Fruit fly (Drosophila melanogaster) whole organism, embryonic: ENCODE results near the gene Oatp33Eb.

ENCODE experiments used
- B-H2 ChIP-seq: fragments of 200-800 bp; sonication (Bioruptor generic); optimal IDR thresholded peaks from 2 replicates; lab custom pipeline; 2018; ENCODE audit warnings: missing biosample characterization, mild to moderate bottlenecking, missing genetic modification characterization
- CG11247 ChIP-seq: fragments of 200-800 bp; sonication (Bioruptor generic); IDR thresholded peaks from 2 replicates; pipeline ENCODE4 v1.3.6; 2022; ENCODE audit warnings: missing biosample characterization, missing genetic modification characterization
- CG12071 ChIP-seq: fragments of 200-800 bp; sonication (Bioruptor generic); optimal IDR thresholded peaks from 3 replicates; lab custom pipeline; 2018; ENCODE audit warnings: missing biosample characterization, mild to moderate bottlenecking, missing genetic modification characterization
- CG12104 ChIP-seq: fragments of 200-800 bp; sonication (Bioruptor generic); optimal IDR thresholded peaks from 3 replicates; lab custom pipeline; 2016; ENCODE audit warnings: missing biosample characterization, missing genetic modification characterization
- CG12299 ChIP-seq: fragments of 200-800 bp; sonication (Bioruptor generic); optimal IDR thresholded peaks from 2 replicates; lab custom pipeline; 2018; ENCODE audit warnings: missing biosample characterization, mild to moderate bottlenecking, missing genetic modification characterization
- CG15073 ChIP-seq: fragments of 200-800 bp; sonication (Bioruptor generic); optimal IDR thresholded peaks from 2 replicates; lab custom pipeline; 2016; ENCODE audit warnings: missing biosample characterization, missing genetic modification characterization
- CG18011 ChIP-seq: fragments of 200-800 bp; sonication (Bioruptor generic); optimal IDR thresholded peaks from 2 replicates; lab custom pipeline; 2017; ENCODE audit warnings: missing biosample characterization, missing genetic modification characterization, mild to moderate bottlenecking, moderate library complexity, missing genotype
- CG31388 ChIP-seq: fragments of 200-800 bp; sonication (Bioruptor generic); optimal IDR thresholded peaks from 2 replicates; lab custom pipeline; 2016; ENCODE audit warnings: missing biosample characterization, missing genetic modification characterization
- CG32767 ChIP-seq: fragments of 200-800 bp; sonication (Bioruptor generic); IDR thresholded peaks from 2 replicates; pipeline ENCODE4 v1.3.6; 2022; ENCODE audit warnings: missing biosample characterization, missing genetic modification characterization
- CG5180 ChIP-seq: fragments of 200-800 bp; sonication (Bioruptor generic); optimal IDR thresholded peaks from 3 replicates; lab custom pipeline; 2017; ENCODE audit warnings: missing biosample characterization, missing genetic modification characterization, mild to moderate bottlenecking, moderate library complexity, missing genetic modification reagents
- CG7372 ChIP-seq: fragments of 200-800 bp; sonication (Bioruptor generic); IDR thresholded peaks from 2 replicates; pipeline ENCODE4 v1.3.6; 2022; ENCODE audit warnings: missing biosample characterization, missing genetic modification characterization
- CG7839 ChIP-seq: fragments of 200-800 bp; sonication (Bioruptor generic); optimal IDR thresholded peaks from 3 replicates; lab custom pipeline; 2018; ENCODE audit warnings: missing biosample characterization, mild to moderate bottlenecking, missing genetic modification characterization, moderate library complexity
- CG8089 ChIP-seq: fragments of 200-800 bp; sonication (Bioruptor generic); optimal IDR thresholded peaks from 3 replicates; lab custom pipeline; 2016; ENCODE audit warnings: missing biosample characterization, missing genetic modification characterization
- CG8388 ChIP-seq: fragments of 200-800 bp; sonication (Bioruptor generic); optimal IDR thresholded peaks from 2 replicates; lab custom pipeline; 2019; ENCODE audit warnings: missing biosample characterization, mild to moderate bottlenecking, missing genetic modification characterization, moderate library complexity
- D19A ChIP-seq: fragments of 200-800 bp; optimal IDR thresholded peaks from 3 replicates; lab custom pipeline; 2019; ENCODE audit warnings: missing biosample characterization, mild to moderate bottlenecking, missing genetic modification characterization, moderate library complexity
- Dek ChIP-seq: fragments of 200-800 bp; sonication (Bioruptor generic); optimal IDR thresholded peaks from 3 replicates; lab custom pipeline; 2019; ENCODE audit warnings: missing biosample characterization, mild to moderate bottlenecking, missing genetic modification characterization, moderate library complexity
- Eip74EF ChIP-seq, 2 experiments: fragments of 200-800 bp in 1 of 2; fragments of >200 bp in 1 of 2; sonication (Bioruptor generic) in 1 of 2; optimal IDR thresholded peaks; 2 replicates each; lab custom pipeline; 2017 to 2019; ENCODE audit warnings: missing biosample characterization in 2 of 2, missing genetic modification characterization in 2 of 2, mild to moderate bottlenecking in 1 of 2, moderate library complexity in 1 of 2
- Ets97D ChIP-seq: fragments of 200-800 bp; sonication (Bioruptor generic); optimal IDR thresholded peaks from 3 replicates; lab custom pipeline; 2016; ENCODE audit warnings: missing biosample characterization, missing genetic modification characterization
- Fer1 ChIP-seq: fragments of 200-800 bp; sonication (Bioruptor generic); optimal IDR thresholded peaks from 2 replicates; lab custom pipeline; 2017; ENCODE audit warnings: missing biosample characterization, mild to moderate bottlenecking, missing genetic modification characterization
- Gug ChIP-seq: fragments of 200-800 bp; sonication (Bioruptor generic); IDR thresholded peaks from 4 replicates; pipeline ENCODE4 v1.3.6; 2022; ENCODE audit warnings: missing biosample characterization, missing genetic modification characterization
- Hr39 ChIP-seq: fragments of >200 bp; optimal IDR thresholded peaks from 2 replicates; lab custom pipeline; 2017
- NfI ChIP-seq: fragments of 200-800 bp; sonication (Bioruptor generic); optimal IDR thresholded peaks from 3 replicates; lab custom pipeline; 2018; ENCODE audit warnings: missing biosample characterization, mild to moderate bottlenecking, missing genetic modification characterization, moderate library complexity
- Pdp1 ChIP-seq, 2 experiments: fragments of 200-800 bp; sonication (Bioruptor generic); optimal IDR thresholded peaks; 3 replicates each; lab custom pipeline; 2016; ENCODE audit warnings: missing biosample characterization in 2 of 2, missing genetic modification characterization in 2 of 2, mild to moderate bottlenecking in 1 of 2, moderate library complexity in 1 of 2
- Side ChIP-seq: fragments of 200-800 bp; sonication (Bioruptor generic); optimal IDR thresholded peaks from 2 replicates; lab custom pipeline; 2016; ENCODE audit warnings: missing biosample characterization, missing genetic modification characterization
- Trl ChIP-seq, 3 experiments: fragments of >200 bp in 2 of 3; fragments of 200-800 bp in 1 of 3; sonication (Bioruptor generic) in 1 of 3; optimal IDR thresholded peaks; 2 replicates in 1 of 3; 3 replicates in 2 of 3; lab custom pipeline; 2016 to 2017; ENCODE audit warnings: missing biosample characterization in 1 of 3, missing genetic modification characterization in 1 of 3
- Vsx1 ChIP-seq: fragments of 200-800 bp; sonication (Bioruptor generic); optimal IDR thresholded peaks from 2 replicates; lab custom pipeline; 2017; ENCODE audit warnings: missing biosample characterization, mild to moderate bottlenecking, missing genetic modification characterization, missing genetic modification reagents
- abd-A ChIP-seq: fragments of 200-800 bp; sonication (Bioruptor generic); optimal IDR thresholded peaks from 3 replicates; lab custom pipeline; 2019; ENCODE audit warnings: missing biosample characterization, mild to moderate bottlenecking, missing genetic modification characterization, moderate library complexity
- al ChIP-seq: fragments of 200-800 bp; sonication (Bioruptor generic); IDR thresholded peaks from 2 replicates; pipeline ENCODE4 v1.3.6; 2022; ENCODE audit warnings: missing biosample characterization, missing genetic modification characterization
- bbx ChIP-seq: fragments of 200-800 bp; sonication (Bioruptor generic); IDR thresholded peaks from 2 replicates; pipeline ENCODE4 v1.3.6; 2022; ENCODE audit warnings: missing biosample characterization, missing genetic modification characterization; ENCODE audit not compliant: partially characterized antibody
- cad ChIP-seq: fragments of >200 bp; optimal IDR thresholded peaks from 2 replicates; lab custom pipeline; 2017; ENCODE audit warnings: missing biosample characterization, missing genetic modification characterization
- cg ChIP-seq: fragments of 200-800 bp; sonication (Bioruptor generic); optimal IDR thresholded peaks from 3 replicates; lab custom pipeline; 2019; ENCODE audit warnings: missing biosample characterization, mild to moderate bottlenecking, missing genetic modification characterization, moderate library complexity
- chinmo ChIP-seq: fragments of 200-800 bp; sonication (Bioruptor generic); IDR thresholded peaks from 4 replicates; pipeline ENCODE4 v1.3.6; 2022; ENCODE audit warnings: missing biosample characterization, missing genetic modification characterization; ENCODE audit not compliant: partially characterized antibody
- eve ChIP-seq, 2 experiments: fragments of >200 bp; optimal IDR thresholded peaks; 2 replicates each; lab custom pipeline; 2017; ENCODE audit warnings: missing biosample characterization in 2 of 2, missing genetic modification characterization in 2 of 2
- exex ChIP-seq: fragments of 200-800 bp; sonication (Bioruptor generic); optimal IDR thresholded peaks from 4 replicates; lab custom pipeline; 2018; ENCODE audit warnings: missing biosample characterization, mild to moderate bottlenecking, missing genetic modification characterization, moderate library complexity
- gsb-n ChIP-seq: fragments of 200-800 bp; sonication (Bioruptor generic); optimal IDR thresholded peaks from 3 replicates; lab custom pipeline; 2018; ENCODE audit warnings: missing biosample characterization, mild to moderate bottlenecking, missing genetic modification characterization
- kni ChIP-seq: fragments of 200-800 bp; sonication (Bioruptor generic); optimal IDR thresholded peaks from 3 replicates; lab custom pipeline; 2017; ENCODE audit warnings: mild to moderate bottlenecking, missing biosample characterization, missing genetic modification reagents, missing genetic modification characterization
- knrl ChIP-seq: fragments of 200-800 bp; sonication (Bioruptor generic); IDR thresholded peaks from 3 replicates; pipeline ENCODE4 v1.3.6; 2022; ENCODE audit warnings: missing biosample characterization, missing genetic modification characterization; ENCODE audit not compliant: partially characterized antibody
- nmo ChIP-seq: fragments of 200-800 bp; sonication (Bioruptor generic); optimal IDR thresholded peaks from 2 replicates; lab custom pipeline; 2018; ENCODE audit warnings: missing biosample characterization, mild to moderate bottlenecking, missing genetic modification characterization, moderate library complexity
- nom ChIP-seq: fragments of 200-800 bp; sonication (Bioruptor generic); optimal IDR thresholded peaks from 2 replicates; lab custom pipeline; 2017; ENCODE audit warnings: missing biosample characterization, missing genetic modification characterization, mild to moderate bottlenecking, moderate library complexity, missing genetic modification reagents
- oc ChIP-seq: fragments of 200-800 bp; sonication (Bioruptor generic); optimal IDR thresholded peaks from 2 replicates; lab custom pipeline; 2018; ENCODE audit warnings: missing biosample characterization, mild to moderate bottlenecking, missing genetic modification characterization, moderate library complexity
- phol ChIP-seq: fragments of 200-800 bp; sonication (Bioruptor generic); optimal IDR thresholded peaks from 3 replicates; lab custom pipeline; 2018; ENCODE audit warnings: missing biosample characterization, mild to moderate bottlenecking, missing genetic modification characterization, moderate library complexity
- ranshi ChIP-seq: fragments of 200-800 bp; sonication (Bioruptor generic); IDR thresholded peaks from 2 replicates; pipeline ENCODE4 v1.3.6; 2022; ENCODE audit warnings: missing biosample characterization, missing genetic modification characterization
- sc ChIP-seq, 3 experiments: fragments of >200 bp in 2 of 3; fragments of 200-800 bp in 1 of 3; sonication (Bioruptor generic) in 1 of 3; optimal IDR thresholded peaks; 2 replicates in 2 of 3; 3 replicates in 1 of 3; lab custom pipeline; 2017; ENCODE audit warnings: mild to moderate bottlenecking in 1 of 3, missing biosample characterization in 1 of 3, missing genetic modification characterization in 1 of 3, missing genetic modification reagents in 1 of 3
- sens ChIP-seq: fragments of 200-800 bp; sonication (Bioruptor generic); peaks from one replicate; lab custom pipeline; 2016; ENCODE audit warnings: missing biosample characterization, missing genetic modification characterization
- stc ChIP-seq: fragments of 200-800 bp; sonication (Bioruptor generic); IDR thresholded peaks from 2 replicates; pipeline ENCODE4 v1.3.6; 2022; ENCODE audit warnings: missing biosample characterization, missing genetic modification characterization
- twi ChIP-seq: fragments of 200-800 bp; optimal IDR thresholded peaks from 2 replicates; lab custom pipeline; 2019; ENCODE audit warnings: missing biosample characterization, mild to moderate bottlenecking, missing genetic modification characterization, moderate library complexity
- vvl ChIP-seq: fragments of 200-800 bp; sonication (Bioruptor generic); IDR thresholded peaks from 2 replicates; pipeline ENCODE4 v1.3.6; 2022; ENCODE audit warnings: missing biosample characterization, missing genetic modification characterization
- z ChIP-seq: fragments of 200-800 bp; sonication (Bioruptor generic); IDR thresholded peaks from 3 replicates; pipeline ENCODE4 v1.3.6; 2022; ENCODE audit warnings: missing biosample characterization, missing genetic modification characterization

Gene Oatp33Eb

DNA sequence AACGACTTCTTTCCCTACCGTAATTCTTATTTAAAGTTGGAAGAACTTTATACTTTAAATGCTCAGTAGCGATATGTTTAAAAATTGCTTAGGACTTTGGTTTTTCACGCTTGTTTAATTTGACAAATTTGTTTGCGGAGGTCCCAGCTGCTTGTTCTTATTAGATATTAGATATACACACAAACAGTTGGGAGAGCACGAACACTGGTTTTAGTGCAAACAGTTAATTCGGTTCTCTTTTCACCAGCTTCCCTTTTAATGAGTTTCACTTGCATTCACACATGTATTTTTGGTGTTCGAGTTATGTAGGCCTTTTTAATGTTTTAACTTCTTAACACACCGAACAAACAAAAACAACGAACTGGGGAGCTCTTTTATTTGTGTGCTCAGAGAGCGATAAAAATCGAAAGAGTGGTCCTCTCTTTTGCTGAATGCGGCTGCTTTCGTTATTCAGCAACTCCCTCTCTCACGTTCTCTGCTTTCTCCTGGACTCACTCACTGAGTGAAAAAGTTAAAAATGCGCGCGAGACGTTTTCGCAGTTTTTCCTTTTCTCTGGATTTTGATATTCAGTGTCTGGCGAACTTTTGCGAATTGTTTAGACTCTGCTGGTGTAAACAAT is 34.5 kb downstream of the Oatp33Eb start (continued):
- TF ChIP-seq CG8089 (GFP tag; lab: Kevin White, UChicago) (peak; percentile 5), knrl (GFP tag; lab: Robert Waterston, UW) (no peak), vvl (GFP tag; lab: Robert Waterston, UW) (no peak), gsb-n (tag; lab: Kevin White, UChicago) (no peak), CG12071 (GFP tag; lab: Kevin White, UChicago) (no peak), Ets97D (GFP tag; lab: Kevin White, UChicago) (no peak), CG11247 (GFP tag; lab: Robert Waterston, UW) (peak; percentile 19; the same call in 1 of the 2 replicates), cad (GFP tag; lab: Kevin White, UChicago) (no peak), eve (GFP tag; optimal IDR thresholded peaks at IDR 0.05; lab: Kevin White, UChicago) (no peak), Trl (optimal IDR thresholded peaks at IDR 0.05; lab: Kevin White, UChicago) (peak; percentile 96 to 97), Trl (GFP tag; optimal IDR thresholded peaks at IDR 0.05; lab: Kevin White, UChicago) (peak; percentile 44), Vsx1 (GFP tag; lab: Kevin White, UChicago) (no peak), CG15073 (no peak), nom (GFP tag; lab: Kevin White, UChicago) (peak; percentile 53), Eip74EF (GFP tag; optimal IDR thresholded peaks at IDR 0.05; lab: Kevin White, UChicago) (no peak), al (GFP tag; lab: Robert Waterston, UW) (no peak), nmo (GFP tag; lab: Kevin White, UChicago) (no peak), CG12104 (GFP tag; lab: Kevin White, UChicago) (no peak), sens (GFP tag; lab: Kevin White, UChicago) (peak; percentile 66), Gug (GFP tag; lab: Robert Waterston, UW) (no peak), Pdp1 (GFP tag; optimal IDR thresholded peaks at IDR 0.05; lab: Kevin White, UChicago) (peak in 1 of 2 experiments; percentile 43), stc (GFP tag; lab: Robert Waterston, UW) (peak; percentile 34; the same call in 1 of the 2 replicates), abd-A (tag; lab: Kevin White, UChicago) (peak; percentile 30), cg (GFP tag; lab: Kevin White, UChicago) (peak; percentile 22), CG7839 (tag; lab: Kevin White, UChicago) (no peak), NfI (GFP tag; lab: Kevin White, UChicago) (no peak), oc (tag; lab: Kevin White, UChicago) (no peak), Side (peak; percentile 7), CG5180 (GFP tag; lab: Kevin White, UChicago) (no peak), phol (tag; lab: Kevin White, UChicago) (no peak), exex (no peak), twi (no peak), z (GFP tag; lab: Robert Waterston, UW) (peak; percentile 89), D19A (tag; lab: Kevin White, UChicago) (no peak), Fer1 (GFP tag; lab: Kevin White, UChicago) (no peak), CG12299 (tag; lab: Kevin White, UChicago) (no peak), CG32767 (peak; percentile 58; the same call in 1 of the 2 replicates), Dek (tag; lab: Kevin White, UChicago) (no peak), CG7372 (no peak), ranshi (GFP tag; lab: Robert Waterston, UW) (no peak; the same call in 1 of the 2 replicates), chinmo (GFP tag; lab: Robert Waterston, UW) (peak; percentile 39; the same call in 1 of the 4 replicates), CG18011 (GFP tag; lab: Kevin White, UChicago) (no peak), kni (GFP tag; lab: Kevin White, UChicago) (peak; percentile 24), CG8388 (no peak), sc (optimal IDR thresholded peaks at IDR 0.05; lab: Kevin White, UChicago) (no peak), sc (GFP tag; optimal IDR thresholded peaks at IDR 0.05; lab: Kevin White, UChicago) (no peak), B-H2 (no peak), CG31388 (GFP tag; lab: Kevin White, UChicago) (no peak), Hr39 (lab: Kevin White, UChicago) (no peak), bbx (GFP tag; lab: Robert Waterston, UW) (no peak)
